Fruit fly (Drosophila melanogaster) whole organism, pupa: Measurements from ENCODE around the gene CAH9.

ENCODE experiments used
- CG10348 ChIP-seq: fragments of 200-800 bp; sonication (Bioruptor generic); IDR thresholded peaks from 2 replicates; pipeline ENCODE4 v1.3.6; 2022; ENCODE audit warnings: missing biosample characterization, missing genetic modification characterization
- CG12605 ChIP-seq: fragments of 200-800 bp; sonication (Bioruptor generic); IDR thresholded peaks from 2 replicates; pipeline ENCODE4 v1.3.6; 2022; ENCODE audit warnings: missing biosample characterization, missing genetic modification characterization
- CG13204 ChIP-seq: fragments of 200-800 bp; sonication (Bioruptor generic); optimal IDR thresholded peaks from 2 replicates; lab custom pipeline; 2018; ENCODE audit warnings: missing biosample characterization, mild to moderate bottlenecking, missing genetic modification characterization, moderate library complexity
- CG14655 ChIP-seq: fragments of 200-800 bp; sonication (Bioruptor generic); optimal IDR thresholded peaks from 3 replicates; lab custom pipeline; 2017; ENCODE audit warnings: mild to moderate bottlenecking, missing biosample characterization, missing genetic modification reagents, missing genetic modification characterization
- CG15710 ChIP-seq: fragments of 200-800 bp; sonication (Bioruptor generic); optimal IDR thresholded peaks from 2 replicates; lab custom pipeline; 2018; ENCODE audit warnings: missing biosample characterization, mild to moderate bottlenecking, missing genetic modification characterization, moderate library complexity
- CG17806 ChIP-seq: fragments of 200-800 bp; sonication (Bioruptor generic); optimal IDR thresholded peaks from 2 replicates; lab custom pipeline; 2018; ENCODE audit warnings: missing biosample characterization, mild to moderate bottlenecking, missing genetic modification characterization, moderate library complexity
- CG32121 ChIP-seq: fragments of 200-800 bp; sonication (Bioruptor generic); IDR thresholded peaks from 2 replicates; pipeline ENCODE4 v1.3.6; 2022; ENCODE audit warnings: missing biosample characterization, missing genetic modification characterization
- CG34367 ChIP-seq: fragments of 200-800 bp; sonication (Bioruptor generic); optimal IDR thresholded peaks from 2 replicates; lab custom pipeline; 2018; ENCODE audit warnings: missing biosample characterization, mild to moderate bottlenecking, missing genetic modification characterization
- CG4496 ChIP-seq: fragments of 200-800 bp; sonication (Bioruptor generic); IDR thresholded peaks from 3 replicates; pipeline ENCODE4 v1.3.6; 2022; ENCODE audit warnings: missing biosample characterization, missing genetic modification characterization
- CG8159 ChIP-seq: fragments of 200-800 bp; sonication (Bioruptor generic); optimal IDR thresholded peaks from 3 replicates; lab custom pipeline; 2018; ENCODE audit warnings: missing biosample characterization, mild to moderate bottlenecking, missing genetic modification characterization, moderate library complexity
- CG8301 ChIP-seq: fragments of 200-800 bp; sonication (Bioruptor generic); optimal IDR thresholded peaks from 2 replicates; lab custom pipeline; 2018; ENCODE audit warnings: missing biosample characterization, mild to moderate bottlenecking, missing genetic modification characterization
- CG9948 ChIP-seq: fragments of 200-800 bp; sonication (Bioruptor generic); optimal IDR thresholded peaks from 2 replicates; lab custom pipeline; 2018; ENCODE audit warnings: missing biosample characterization, mild to moderate bottlenecking, missing genetic modification characterization, moderate library complexity
- D1 ChIP-seq: fragments of 200-800 bp; sonication (Bioruptor generic); optimal IDR thresholded peaks from 2 replicates; lab custom pipeline; 2018; ENCODE audit warnings: missing biosample characterization, mild to moderate bottlenecking, missing genetic modification characterization, moderate library complexity
- EcR ChIP-seq: fragments of 200-800 bp; sonication (Bioruptor generic); optimal IDR thresholded peaks from 3 replicates; lab custom pipeline; 2019; ENCODE audit warnings: missing biosample characterization, missing genetic modification characterization, mild to moderate bottlenecking, moderate library complexity, missing genetic modification reagents
- Ets98B ChIP-seq: fragments of 200-800 bp; sonication (Bioruptor generic); IDR thresholded peaks from 2 replicates; pipeline ENCODE4 v1.3.6; 2022; ENCODE audit warnings: missing biosample characterization, missing genetic modification characterization
- Pif1A ChIP-seq: fragments of 200-800 bp; sonication (Bioruptor generic); optimal IDR thresholded peaks from 3 replicates; lab custom pipeline; 2016; ENCODE audit warnings: missing biosample characterization, missing genetic modification characterization
- Pif1B ChIP-seq: fragments of 200-800 bp; sonication (Bioruptor generic); optimal IDR thresholded peaks from 3 replicates; lab custom pipeline; 2016; ENCODE audit warnings: missing biosample characterization, missing genetic modification characterization
- Snoo ChIP-seq: fragments of 200-800 bp; sonication (Bioruptor generic); optimal IDR thresholded peaks from 3 replicates; lab custom pipeline; 2017; ENCODE audit warnings: missing biosample characterization, mild to moderate bottlenecking, missing genetic modification characterization, inconsistent platforms
- fd96Ca ChIP-seq: fragments of 200-800 bp; sonication (Bioruptor generic); IDR thresholded peaks from 3 replicates; pipeline ENCODE4 v1.3.6; 2022; ENCODE audit warnings: missing biosample characterization, missing genetic modification characterization
- gl ChIP-seq: fragments of 200-800 bp; sonication (Bioruptor generic); optimal IDR thresholded peaks from 2 replicates; lab custom pipeline; 2018; ENCODE audit warnings: missing biosample characterization, mild to moderate bottlenecking, missing genetic modification characterization
- rn ChIP-seq: fragments of 200-800 bp; sonication (Bioruptor generic); IDR thresholded peaks from 2 replicates; pipeline ENCODE4 v1.3.6; 2022; ENCODE audit warnings: missing biosample characterization, missing genetic modification characterization

Gene CAH9

dm6 chr3R:27099579-27099978, 6.4 kb downstream of the CAH9 start, which contains the start of gene eater:
Gene eater, minus strand, starts transcription at chr3R:27099679.
- TF ChIP-seq CG8159 (tag; lab: Kevin White, UChicago) (no peak), CG34367 (tag; lab: Kevin White, UChicago) (no peak), CG4496 (GFP tag; lab: Robert Waterston, UW) (no peak), gl (tag; lab: Kevin White, UChicago) (no peak), D1 (no peak), CG15710 (no peak), Ets98B (GFP tag; lab: Robert Waterston, UW) (no peak), CG13204 (GFP tag; lab: Kevin White, UChicago) (no peak), CG14655 (GFP tag; lab: Kevin White, UChicago) (no peak), CG32121 (no peak), Pif1B (GFP tag; lab: Kevin White, UChicago) (no peak), CG10348 (no peak), CG17806 (no peak), EcR (GFP tag; lab: Kevin White, UChicago) (no peak), Pif1A (GFP tag; lab: Kevin White, UChicago) (no peak), rn (GFP tag; lab: Robert Waterston, UW) (no peak), fd96Ca (GFP tag; lab: Robert Waterston, UW) (no peak), Snoo (tag; lab: Kevin White, UChicago) (no peak), CG8301 (tag; lab: Kevin White, UChicago) (no peak)

- TF ChIP-seq CG8301 (tag; lab: Kevin White, UChicago) (no peak), CG10348 (no peak), Snoo (tag; lab: Kevin White, UChicago) (no peak)
Observed at dm6 chr3R:27098638-27099037, 7.3 kb downstream of the CAH9 start.

- TF ChIP-seq rn (GFP tag; lab: Robert Waterston, UW) = no peak
- no peak for TF ChIP-seq Pif1B (GFP tag; lab: Kevin White, UChicago)
- TF ChIP-seq EcR (GFP tag; lab: Kevin White, UChicago) = no peak
- no peak for TF ChIP-seq CG9948 (tag; lab: Kevin White, UChicago)
- no peak for TF ChIP-seq fd96Ca (GFP tag; lab: Robert Waterston, UW)
- TF ChIP-seq CG12605 (GFP tag; lab: Robert Waterston, UW) = no peak
Observed at dm6 chr3R:27094233-27094632, 11.8 kb downstream of the CAH9 start, which contains the start of gene CG14259. Gene CG14259, plus strand, starts transcription at chr3R:27094533.

dm6 chr3R:27092843-27093242, 13.1 kb downstream of the CAH9 start, which contains the start of gene CG14258:
Gene CG14258, plus strand, starts transcription at chr3R:27093143.
- TF ChIP-seq CG17806 (no peak), CG32121 (no peak), CG10348 (no peak), rn (GFP tag; lab: Robert Waterston, UW) (no peak), CG14655 (GFP tag; lab: Kevin White, UChicago) (no peak), fd96Ca (GFP tag; lab: Robert Waterston, UW) (no peak), CG34367 (tag; lab: Kevin White, UChicago) (no peak), CG15710 (no peak), CG8159 (tag; lab: Kevin White, UChicago) (no peak)
- TF ChIP-seq, all 21 proteins: peak for 0

- peak; percentile 34 for TF ChIP-seq CG34367 (tag; lab: Kevin White, UChicago)
- peak; percentile 50 for TF ChIP-seq CG8159 (tag; lab: Kevin White, UChicago)
- TF ChIP-seq Snoo (tag; lab: Kevin White, UChicago) = no peak
- no peak for TF ChIP-seq CG13204 (GFP tag; lab: Kevin White, UChicago)
- no peak for TF ChIP-seq gl (tag; lab: Kevin White, UChicago)
- peak; percentile 34 for TF ChIP-seq CG15710
- no peak for TF ChIP-seq Pif1B (GFP tag; lab: Kevin White, UChicago)
- no peak for TF ChIP-seq CG12605 (GFP tag; lab: Robert Waterston, UW)
- TF ChIP-seq CG14655 (GFP tag; lab: Kevin White, UChicago) = peak; percentile 34
- no peak for TF ChIP-seq D1
- no peak for TF ChIP-seq CG10348
- TF ChIP-seq Pif1A (GFP tag; lab: Kevin White, UChicago) = peak; percentile 34
- peak; percentile 72 for TF ChIP-seq EcR (GFP tag; lab: Kevin White, UChicago)
- TF ChIP-seq CG8301 (tag; lab: Kevin White, UChicago) = peak; percentile 31
- TF ChIP-seq CG32121 = peak; percentile 40; the same call in 1 of the 2 replicates
- no peak for TF ChIP-seq Ets98B (GFP tag; lab: Robert Waterston, UW)
- no peak for TF ChIP-seq rn (GFP tag; lab: Robert Waterston, UW)
- no peak for TF ChIP-seq fd96Ca (GFP tag; lab: Robert Waterston, UW)
- peak; percentile 80 for TF ChIP-seq CG4496 (GFP tag; lab: Robert Waterston, UW)
- TF ChIP-seq CG9948 (tag; lab: Kevin White, UChicago) = peak; percentile 50
- peak; percentile 36 for TF ChIP-seq CG17806
- TF ChIP-seq, all 21 proteins: peak for 11
Observed at dm6 chr3R:27092263-27092662, 13.7 kb downstream of the CAH9 start.

- TF ChIP-seq EcR (GFP tag; lab: Kevin White, UChicago) = peak; percentile 44
- no peak for TF ChIP-seq D1
- 0 out of 2 replicates have a peak, but pooled peaks have one; percentile 40 for TF ChIP-seq CG32121
- peak; percentile 15; the same call in 1 of the 3 replicates for TF ChIP-seq CG4496 (GFP tag; lab: Robert Waterston, UW)
- TF ChIP-seq Ets98B (GFP tag; lab: Robert Waterston, UW) = 0 out of 2 replicates have a peak, but pooled peaks have one; percentile 24
Observed at dm6 chr3R:27091106-27091505, 14.9 kb downstream of the CAH9 start, which contains the start of gene Cpr97Eb. Gene Cpr97Eb, minus strand, starts transcription at chr3R:27091130.
